Fruit fly (Drosophila melanogaster) whole organism, adult: Measurements from ENCODE around the gene mRpS18C.

Experiments used
- CG11617 ChIP-seq: fragments of 200-800 bp; sonication (Bioruptor generic); optimal IDR thresholded peaks from 2 replicates; lab custom pipeline; 2017; ENCODE audit warnings: mild to moderate bottlenecking, missing biosample characterization, missing genetic modification reagents, missing genetic modification characterization
- CG33017 ChIP-seq: fragments of 200-800 bp; sonication (Bioruptor generic); optimal IDR thresholded peaks from 2 replicates; lab custom pipeline; 2018; ENCODE audit warnings: missing biosample characterization, mild to moderate bottlenecking, missing genetic modification characterization, moderate library complexity
- CG7045 ChIP-seq: fragments of 200-800 bp; sonication (Bioruptor generic); optimal IDR thresholded peaks from 2 replicates; lab custom pipeline; 2017; ENCODE audit warnings: missing biosample characterization, mild to moderate bottlenecking, missing genetic modification characterization
- Clk ChIP-seq: fragments of 200-800 bp; sonication (Bioruptor generic); optimal IDR thresholded peaks from 2 replicates; lab custom pipeline; 2017; ENCODE audit warnings: missing biosample characterization, missing genetic modification characterization
- Crg-1 ChIP-seq: fragments of 200-800 bp; sonication (Bioruptor generic); optimal IDR thresholded peaks from 2 replicates; lab custom pipeline; 2016; ENCODE audit warnings: missing biosample characterization, missing genetic modification characterization
- bab1 ChIP-seq: fragments of 200-800 bp; sonication (Bioruptor generic); optimal IDR thresholded peaks from 3 replicates; lab custom pipeline; 2019; ENCODE audit warnings: missing biosample characterization, mild to moderate bottlenecking, missing genetic modification characterization, moderate library complexity
- cic ChIP-seq: fragments of 200-800 bp; sonication (Bioruptor generic); optimal IDR thresholded peaks from 2 replicates; lab custom pipeline; 2017; ENCODE audit warnings: missing biosample characterization, mild to moderate bottlenecking, missing genetic modification characterization, moderate library complexity
- cnc ChIP-seq, 2 experiments: fragments of >200 bp; optimal IDR thresholded peaks; 2 replicates each; lab custom pipeline; 2017
- kay ChIP-seq: fragments of 200-800 bp; sonication (Bioruptor generic); peaks from one replicate; lab custom pipeline; 2016; ENCODE audit warnings: missing biosample characterization, missing genetic modification characterization, borderline replicate concordance

DNA sequence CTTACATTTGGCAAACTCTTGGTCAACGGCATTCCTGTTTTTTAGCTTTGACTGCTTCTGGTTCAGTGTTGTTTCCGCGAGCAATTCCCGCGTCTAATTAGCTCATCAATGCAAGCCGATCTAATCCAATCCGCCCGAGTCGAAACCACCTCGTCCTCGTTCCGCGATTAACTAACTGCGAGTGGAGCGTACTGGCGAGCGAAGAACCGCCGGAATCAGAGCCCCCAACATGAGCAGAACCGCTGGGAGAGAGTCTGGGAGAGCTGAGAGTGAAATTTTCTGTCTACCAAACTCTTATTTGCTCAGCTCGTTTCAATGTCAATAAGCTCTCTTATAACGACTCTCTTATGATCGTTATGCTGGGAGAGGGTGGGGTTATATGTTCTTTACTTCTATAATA, 26.4 kb downstream of the mRpS18C start:
- TF ChIP-seq CG33017 (peak; percentile 4), CG7045 (GFP tag; lab: Kevin White, UChicago) (peak; percentile 47), kay (GFP tag; lab: Kevin White, UChicago) (peak; percentile 96), Clk (GFP tag; lab: Kevin White, UChicago) (peak; percentile 18), bab1 (GFP tag; lab: Kevin White, UChicago) (peak; percentile 75), cic (GFP tag; lab: Kevin White, UChicago) (peak; percentile 72), Crg-1 (GFP tag; lab: Kevin White, UChicago) (peak; percentile 81), CG11617 (GFP tag; lab: Kevin White, UChicago) (peak; percentile 73), cnc (optimal IDR thresholded peaks at IDR 0.05; lab: Kevin White, UChicago) (no peak)
